Worm (Caenorhabditis elegans) whole organism, midembryonic: ENCODE measurements around the gene H39E23.3.

Source experiments
- T22C8.4 ChIP-seq: fragments of 200-800 bp; sonication (Bioruptor generic); IDR thresholded peaks from 2 replicates; pipeline ENCODE4 v1.3.6; 2022; ENCODE audit warnings: missing genetic modification characterization, missing compliant biosample characterization
- cog-1 ChIP-seq: sonication (generic microtip); optimal IDR thresholded peaks from 2 replicates; lab custom pipeline; 2016; ENCODE audit warnings: missing genetic modification characterization, missing compliant biosample characterization
- flt-1 ChIP-seq: fragments of 200-800 bp; sonication (Bioruptor generic); IDR thresholded peaks from 2 replicates; pipeline ENCODE4 v1.3.6; 2022; ENCODE audit warnings: missing genetic modification characterization, missing compliant biosample characterization
- klf-2 ChIP-seq: fragments of 200-800 bp; sonication (Bioruptor generic); conservative IDR thresholded peaks from 2 replicates; pipeline ENCODE4 v1.3.6; 2022; ENCODE audit warnings: missing genetic modification reagents, missing genetic modification characterization, missing compliant biosample characterization
- med-1 ChIP-seq: sonication (generic microtip); optimal IDR thresholded peaks from 2 replicates; lab custom pipeline; 2017; ENCODE audit warnings: missing genetic modification characterization, mild to moderate bottlenecking, missing compliant biosample characterization, antibody characterized with exemption, missing genetic modification reagents; ENCODE audit not compliant: insufficient read depth
- ref-1 ChIP-seq: fragments of 200-800 bp; sonication (Bioruptor generic); conservative IDR thresholded peaks from 2 replicates; pipeline ENCODE4 v1.3.6; 2022; ENCODE audit warnings: missing genetic modification reagents, missing genetic modification characterization, missing compliant biosample characterization
- tab-1 ChIP-seq: fragments of 200-800 bp; sonication (Bioruptor generic); IDR thresholded peaks from 2 replicates; pipeline ENCODE4 v1.3.6; 2022; ENCODE audit warnings: missing genetic modification characterization, missing compliant biosample characterization
- ztf-23 ChIP-seq: fragments of 200-800 bp; sonication (Bioruptor generic); IDR thresholded peaks from 2 replicates; pipeline ENCODE4 v1.3.6; 2022; ENCODE audit warnings: missing genetic modification reagents, missing genetic modification characterization, missing compliant biosample characterization
- ztf-29 ChIP-seq: fragments of 200-800 bp; sonication (Bioruptor generic); IDR thresholded peaks from 2 replicates; pipeline ENCODE4 v1.3.6; 2022; ENCODE audit warnings: missing genetic modification reagents, missing genetic modification characterization, missing compliant biosample characterization

H39E23.3 gene

DNA sequence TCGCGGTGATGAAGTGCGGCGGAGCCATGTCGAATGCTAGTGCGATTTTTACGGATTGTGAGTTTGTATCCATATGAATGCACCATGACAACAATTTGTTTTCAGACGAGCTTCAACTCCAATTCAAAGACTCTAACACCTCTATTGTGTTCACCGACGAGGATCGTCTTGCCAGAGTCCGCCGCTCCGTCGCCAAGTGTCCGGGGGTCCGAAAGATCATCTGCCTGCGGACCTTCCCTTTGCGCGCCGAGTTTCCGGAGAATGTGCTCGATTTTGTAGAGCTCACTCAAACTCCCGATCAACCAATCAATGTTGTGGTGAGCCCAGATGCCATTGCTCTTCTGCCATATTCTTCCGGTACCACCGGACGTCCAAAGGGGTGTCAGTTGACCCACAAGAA is 39.5 kb downstream of the H39E23.3 start:
- TF ChIP-seq ztf-23 (GFP tag; lab: Robert Waterston, UW): no peak
- no peak for TF ChIP-seq ref-1 (GFP tag; lab: Robert Waterston, UW)
- no peak for TF ChIP-seq klf-2
- TF ChIP-seq tab-1 (GFP tag; lab: Robert Waterston, UW): no peak
- TF ChIP-seq T22C8.4 (GFP tag; lab: Robert Waterston, UW): no peak
- TF ChIP-seq med-1 (GFP tag; lab: Kevin White, UChicago): no peak
- no peak for TF ChIP-seq ztf-29 (GFP tag; lab: Robert Waterston, UW)

DNA sequence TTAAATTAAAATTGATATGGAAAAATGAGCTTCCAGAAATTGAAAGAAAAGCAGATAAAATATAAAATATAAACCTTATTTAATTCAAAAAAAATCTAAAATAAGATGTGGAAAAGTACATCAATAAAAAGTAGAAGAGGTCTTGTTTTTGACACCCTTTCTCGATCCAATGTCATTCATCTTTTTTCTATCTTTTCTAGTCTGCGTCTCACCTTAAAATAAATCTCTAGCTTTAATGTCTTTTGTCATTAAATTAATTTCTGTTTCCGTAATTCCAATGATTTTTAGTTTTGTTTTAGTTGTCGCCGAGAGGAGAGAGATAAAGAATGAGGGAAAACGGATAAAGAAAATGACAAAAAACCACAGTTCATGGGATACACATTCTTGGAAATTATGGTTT is 41.5 kb downstream of the H39E23.3 start:
- TF ChIP-seq klf-2 (no peak), cog-1 (tag; lab: Kevin White, UChicago) (no peak), ref-1 (GFP tag; lab: Robert Waterston, UW) (no peak), T22C8.4 (GFP tag; lab: Robert Waterston, UW) (no peak), ztf-23 (GFP tag; lab: Robert Waterston, UW) (no peak), tab-1 (GFP tag; lab: Robert Waterston, UW) (no peak), flt-1 (GFP tag; lab: Robert Waterston, UW) (no peak), ztf-29 (GFP tag; lab: Robert Waterston, UW) (no peak), med-1 (GFP tag; lab: Kevin White, UChicago) (no peak)

- TF ChIP-seq ref-1 (GFP tag; lab: Robert Waterston, UW) (no peak), klf-2 (no peak), tab-1 (GFP tag; lab: Robert Waterston, UW) (no peak)
Measured at ce11 chrV:14150966-14151365, 43.4 kb downstream of the H39E23.3 start.

DNA sequence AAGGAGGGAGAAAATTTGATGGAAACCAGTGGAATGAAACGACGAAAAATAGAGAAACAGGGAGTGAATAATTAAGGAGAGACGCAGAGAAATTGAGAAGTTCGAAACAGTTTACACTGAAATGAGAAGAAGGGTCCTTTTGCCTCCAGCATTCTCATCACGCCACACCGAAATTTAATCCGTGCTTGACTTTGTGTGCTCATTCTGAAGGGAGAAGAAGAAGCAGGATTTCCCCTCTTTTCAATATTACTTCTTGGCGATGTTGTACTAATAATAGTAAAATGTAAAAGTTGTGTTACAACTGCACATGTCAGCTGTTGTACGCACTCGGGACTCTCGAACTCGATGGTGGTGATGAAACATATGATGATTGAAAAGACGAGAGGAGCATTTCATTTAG is 46.0 kb downstream of the H39E23.3 start:
- TF ChIP-seq tab-1 (GFP tag; lab: Robert Waterston, UW) (no peak), cog-1 (tag; lab: Kevin White, UChicago) (peak; percentile 5), ztf-29 (GFP tag; lab: Robert Waterston, UW) (no peak), med-1 (GFP tag; lab: Kevin White, UChicago) (no peak), flt-1 (GFP tag; lab: Robert Waterston, UW) (no peak)

- TF ChIP-seq cog-1 (tag; lab: Kevin White, UChicago) (no peak), T22C8.4 (GFP tag; lab: Robert Waterston, UW) (no peak), klf-2 (no peak), tab-1 (GFP tag; lab: Robert Waterston, UW) (no peak), med-1 (GFP tag; lab: Kevin White, UChicago) (no peak), ztf-29 (GFP tag; lab: Robert Waterston, UW) (no peak), ztf-23 (GFP tag; lab: Robert Waterston, UW) (no peak), flt-1 (GFP tag; lab: Robert Waterston, UW) (no peak), ref-1 (GFP tag; lab: Robert Waterston, UW) (no peak)
Measured at ce11 chrV:14156468-14156867, 48.9 kb downstream of the H39E23.3 start, which contains the start of gene AH10.2. AH10.2 (plus strand) TSS chrV:14156768.
